Fruit fly (Drosophila melanogaster) Kc167 (cell line): ENCODE results near the gene CG45075.

Experiments
- Myc ChIP-seq: fragments of >200 bp; optimal IDR thresholded peaks from 2 replicates; lab custom pipeline; 2017; ENCODE audit warnings: missing external identifiers
- Sin3A ChIP-seq: fragments of >200 bp; optimal IDR thresholded peaks from 2 replicates; lab custom pipeline; 2018; ENCODE audit warnings: missing external identifiers
- h ChIP-seq: fragments of >200 bp; optimal IDR thresholded peaks from 3 replicates; lab custom pipeline; 2018; ENCODE audit warnings: missing external identifiers
- insv ChIP-seq: fragments of >200 bp; optimal IDR thresholded peaks from 3 replicates; lab custom pipeline; 2018; ENCODE audit warnings: missing external identifiers
- psq ChIP-seq: fragments of >200 bp; optimal IDR thresholded peaks from 2 replicates; lab custom pipeline; 2017; ENCODE audit warnings: missing external identifiers
- ttk ChIP-seq: sonication (Bioruptor generic); optimal IDR thresholded peaks from 2 replicates; lab custom pipeline; 2017; ENCODE audit warnings: missing external identifiers

dm6 chr2L:6048542-6048941, 42.7 kb upstream of the CG45075 start, which contains the start of the genes CG34179 and slmo:
- TF ChIP-seq psq (lab: Kevin White, UChicago): no peak
- TF ChIP-seq ttk: no peak
- no peak for TF ChIP-seq h
- TF ChIP-seq Sin3A (lab: Kevin White, UChicago): no peak
- no peak for TF ChIP-seq insv (lab: Kevin White, UChicago)
- TF ChIP-seq Myc (lab: Kevin White, UChicago): no peak
